Fruit fly (Drosophila melanogaster): Measurements from ENCODE around the gene kmg.

kmg gene

dm6 chr2L:13156349-13156748, 4.0 kb upstream of the kmg start (continued):
- TF ChIP-seq vnd (GFP tag; IDR thresholded peaks at IDR 0.05; ENCODE audit: partially characterized antibody): no peak
- TF ChIP-seq pan (optimal IDR thresholded peaks at IDR 0.05): no peak
- peak in 1 of 2 experiments; percentile 43 for TF ChIP-seq pan (GFP tag; optimal IDR thresholded peaks at IDR 0.05 in 1 of 2, IDR thresholded peaks at IDR 0.05 in 1 of 2)
- no peak for TF ChIP-seq CG12299 (tag; optimal IDR thresholded peaks at IDR 0.05)
- TF ChIP-seq CG8478 (optimal IDR thresholded peaks at IDR 0.05): no peak
- TF ChIP-seq CG10366 (GFP tag; IDR thresholded peaks at IDR 0.05): no peak
- TF ChIP-seq kah (GFP tag; optimal IDR thresholded peaks at IDR 0.05): no peak
- no peak for TF ChIP-seq nom (GFP tag; optimal IDR thresholded peaks at IDR 0.05)
- no peak for TF ChIP-seq Lim3 (GFP tag; IDR thresholded peaks at IDR 0.05)
- TF ChIP-seq Atf6 (GFP tag; IDR thresholded peaks at IDR 0.05): 0 out of 2 replicates have a peak, but pooled peaks have one; percentile 38
- no peak for TF ChIP-seq CG2202 (tag; optimal IDR thresholded peaks at IDR 0.05)
- no peak for TF ChIP-seq CG4424 (GFP tag; optimal IDR thresholded peaks at IDR 0.05)
- 0 out of 2 replicates have a peak, but pooled peaks have one; percentile 13 for TF ChIP-seq CG32772 (GFP tag; IDR thresholded peaks at IDR 0.05)
- peak; percentile 33 for TF ChIP-seq grau (tag; optimal IDR thresholded peaks at IDR 0.05)
- no peak for TF ChIP-seq YL-1 (GFP tag; optimal IDR thresholded peaks at IDR 0.05)
- no peak for TF ChIP-seq C15 (GFP tag; IDR thresholded peaks at IDR 0.05)
- no peak for TF ChIP-seq B-H1 (GFP tag; IDR thresholded peaks at IDR 0.05)
- peak; percentile 15 for TF ChIP-seq CG18599 (GFP tag; optimal IDR thresholded peaks at IDR 0.05)
- no peak for TF ChIP-seq NFAT (GFP tag; IDR thresholded peaks at IDR 0.05)
- TF ChIP-seq Asciz (GFP tag; optimal IDR thresholded peaks at IDR 0.05): no peak
- TF ChIP-seq dmrt99B (tag; optimal IDR thresholded peaks at IDR 0.05): peak; percentile 33
- TF ChIP-seq CG18476 (GFP tag; optimal IDR thresholded peaks at IDR 0.05): no peak
- no peak for TF ChIP-seq CG6175 (GFP tag; IDR thresholded peaks at IDR 0.05)
- TF ChIP-seq CG16779 (GFP tag; IDR thresholded peaks at IDR 0.05): no peak
- no peak for TF ChIP-seq chif (GFP tag; optimal IDR thresholded peaks at IDR 0.05)
- peak; percentile 3 for TF ChIP-seq fd96Cb (tag; optimal IDR thresholded peaks at IDR 0.05)
- TF ChIP-seq ap (GFP tag; IDR thresholded peaks at IDR 0.05): no peak
- TF ChIP-seq mld (GFP tag; IDR thresholded peaks at IDR 0.05; ENCODE audit: partially characterized antibody): no peak
- no peak for TF ChIP-seq Vsx1 (GFP tag; optimal IDR thresholded peaks at IDR 0.05)
- TF ChIP-seq CG11504 (tag; optimal IDR thresholded peaks at IDR 0.05): peak; percentile 61
- TF ChIP-seq sob (GFP tag; IDR thresholded peaks at IDR 0.05): no peak
- peak; percentile 62 for TF ChIP-seq Fer1 (GFP tag; optimal IDR thresholded peaks at IDR 0.05)
- no peak for TF ChIP-seq Sry-β (GFP tag; optimal IDR thresholded peaks at IDR 0.05)
- TF ChIP-seq Hr78 (GFP tag; optimal IDR thresholded peaks at IDR 0.05): no peak
- no peak for TF ChIP-seq Opbp (GFP tag; IDR thresholded peaks at IDR 0.05; ENCODE audit: partially characterized antibody)
- peak; percentile 24 for TF ChIP-seq CoRest (tag; optimal IDR thresholded peaks at IDR 0.05)
- no peak for TF ChIP-seq cato (GFP tag; optimal IDR thresholded peaks at IDR 0.05; ENCODE audit: borderline replicate concordance)
- TF ChIP-seq CG2199 (GFP tag; IDR thresholded peaks at IDR 0.05): no peak
- TF ChIP-seq sqz (GFP tag; optimal IDR thresholded peaks at IDR 0.05): no peak
- TF ChIP-seq hbn (GFP tag; IDR thresholded peaks at IDR 0.05; ENCODE audit: partially characterized antibody): no peak
- no peak for TF ChIP-seq CG6813 (GFP tag; optimal IDR thresholded peaks at IDR 0.05)
- peak; percentile 61 for TF ChIP-seq gem (tag; optimal IDR thresholded peaks at IDR 0.05)
- TF ChIP-seq CG6272 (GFP tag; IDR thresholded peaks at IDR 0.05): no peak
- TF ChIP-seq CG7372 (GFP tag; IDR thresholded peaks at IDR 0.05): no peak
- no peak for TF ChIP-seq Dek (tag; optimal IDR thresholded peaks at IDR 0.05)
- no peak for TF ChIP-seq CG15011 (GFP tag; optimal IDR thresholded peaks at IDR 0.05)
- TF ChIP-seq jigr1 (GFP tag; IDR thresholded peaks at IDR 0.05): no peak
- TF ChIP-seq Ets65A (GFP tag): peak; percentile 29
- TF ChIP-seq Trl (optimal IDR thresholded peaks at IDR 0.05): no peak
- no peak for TF ChIP-seq Trl (GFP tag; optimal IDR thresholded peaks at IDR 0.05)
- TF ChIP-seq Ada2b (GFP tag; IDR thresholded peaks at IDR 0.05): 0 out of 2 replicates have a peak, but pooled peaks have one; percentile 9
- TF ChIP-seq CG32532 (GFP tag; IDR thresholded peaks at IDR 0.05): no peak

Data from whole organism, embryonic.